Fruit fly (Drosophila melanogaster): ENCODE measurements around the gene Rbp4.

dm6 chr3R:13631642-13632041, 24.6 kb downstream of the Rbp4 start, which contains the start of gene CG10841:
- TF ChIP-seq Dll (optimal IDR thresholded peaks at IDR 0.05) (no peak), EcR (GFP tag; optimal IDR thresholded peaks at IDR 0.05) (no peak), pan (optimal IDR thresholded peaks at IDR 0.05) (no peak)
